Worm (Caenorhabditis elegans): Measurements from ENCODE around the gene cutl-18.
A peak's percentile ranks its signal among the peaks of the same experiment; 100 is the strongest.

The cutl-18 gene

ce11 chrV:11281414-11282209, 35.1 kb downstream of the cutl-18 start (continued):
- TF ChIP-seq mab-9 (GFP tag; IDR thresholded peaks at IDR 0.05) (no peak), Y116A8C.19 (tag; optimal IDR thresholded peaks at IDR 0.05; ENCODE audit: borderline replicate concordance) (no peak), snpc-4 (tag; optimal IDR thresholded peaks at IDR 0.05) (no peak), ztf-4 (tag; optimal IDR thresholded peaks at IDR 0.05) (no peak), dsc-1 (tag; optimal IDR thresholded peaks at IDR 0.05) (no peak), efl-1 (optimal IDR thresholded peaks at IDR 0.05) (peak; percentile 3 to 19), efl-1 (GFP tag; optimal IDR thresholded peaks at IDR 0.05 in 1 of 2) (no peak), nhr-12 (tag; optimal IDR thresholded peaks at IDR 0.05) (no peak), snu-23 (GFP tag; optimal IDR thresholded peaks at IDR 0.05) (peak; percentile 46), rnt-1 (tag; optimal IDR thresholded peaks at IDR 0.05) (peak; percentile 16), aly-2 (tag; optimal IDR thresholded peaks at IDR 0.05) (no peak), fkh-4 (tag; optimal IDR thresholded peaks at IDR 0.05; ENCODE audit: borderline replicate concordance) (no peak), C16A3.4 (tag; optimal IDR thresholded peaks at IDR 0.05) (no peak), unc-98 (GFP tag; IDR thresholded peaks at IDR 0.05) (no peak), isw-1 (GFP tag; IDR thresholded peaks at IDR 0.05) (no peak), pag-3 (tag; optimal IDR thresholded peaks at IDR 0.05; ENCODE audit: borderline replicate concordance, insufficient read depth) (no peak), mdl-1 (tag; optimal IDR thresholded peaks at IDR 0.05) (no peak), lin-35 (GFP tag; optimal IDR thresholded peaks at IDR 0.05) (no peak), elt-2 (tag; optimal IDR thresholded peaks at IDR 0.05) (no peak), sup-37 (GFP tag; optimal IDR thresholded peaks at IDR 0.05) (no peak), nhr-237 (tag; optimal IDR thresholded peaks at IDR 0.05) (no peak), egl-27 (tag; optimal IDR thresholded peaks at IDR 0.05) (no peak), dpl-1 (GFP tag; optimal IDR thresholded peaks at IDR 0.05) (peak in 1 of 3 experiments; percentile 9), nhr-76 (tag; optimal IDR thresholded peaks at IDR 0.05) (no peak), fkh-8 (tag; optimal IDR thresholded peaks at IDR 0.05) (no peak), ets-5 (GFP tag; IDR thresholded peaks at IDR 0.05) (no peak), zag-1 (tag; optimal IDR thresholded peaks at IDR 0.05) (no peak), pax-3 (tag; optimal IDR thresholded peaks at IDR 0.05) (no peak), swsn-7 (tag; optimal IDR thresholded peaks at IDR 0.05) (no peak), fkh-10 (GFP tag; optimal IDR thresholded peaks at IDR 0.05) (no peak), blmp-1 (tag; optimal IDR thresholded peaks at IDR 0.05) (peak; percentile 97), nhr-47 (tag; optimal IDR thresholded peaks at IDR 0.05) (no peak), ztf-11 (tag; optimal IDR thresholded peaks at IDR 0.05) (no peak), ceh-88 (GFP tag; IDR thresholded peaks at IDR 0.05) (no peak), ceh-8 (GFP tag; optimal IDR thresholded peaks at IDR 0.05) (no peak), nhr-71 (tag; optimal IDR thresholded peaks at IDR 0.05) (no peak), nhr-84 (tag; optimal IDR thresholded peaks at IDR 0.05) (no peak), hpl-2 (GFP tag; optimal IDR thresholded peaks at IDR 0.05) (no peak), ceh-82 (tag; optimal IDR thresholded peaks at IDR 0.05) (peak in 1 of 3 experiments; percentile 8), alr-1 (tag; optimal IDR thresholded peaks at IDR 0.05; ENCODE audit: borderline replicate concordance) (no peak), nhr-85 (tag) (peak; percentile 37), elt-3 (tag; optimal IDR thresholded peaks at IDR 0.05) (peak in 1 of 6 experiments; percentile 27), irx-1 (tag; optimal IDR thresholded peaks at IDR 0.05) (peak; percentile 21), lsy-2 (tag; optimal IDR thresholded peaks at IDR 0.05) (peak in 1 of 2 experiments; percentile 11), zip-4 (GFP tag; optimal IDR thresholded peaks at IDR 0.05) (no peak), C34B4.2 (tag; optimal IDR thresholded peaks at IDR 0.05) (no peak), nhr-28 (tag; optimal IDR thresholded peaks at IDR 0.05) (no peak), C04F5.9 (tag; optimal IDR thresholded peaks at IDR 0.05) (no peak), ceh-90 (tag; optimal IDR thresholded peaks at IDR 0.05) (no peak), hlh-4 (tag; optimal IDR thresholded peaks at IDR 0.05) (no peak)
